Worm (Caenorhabditis elegans): ENCODE measurements around the gene rnp-5.

Gene rnp-5

DNA sequence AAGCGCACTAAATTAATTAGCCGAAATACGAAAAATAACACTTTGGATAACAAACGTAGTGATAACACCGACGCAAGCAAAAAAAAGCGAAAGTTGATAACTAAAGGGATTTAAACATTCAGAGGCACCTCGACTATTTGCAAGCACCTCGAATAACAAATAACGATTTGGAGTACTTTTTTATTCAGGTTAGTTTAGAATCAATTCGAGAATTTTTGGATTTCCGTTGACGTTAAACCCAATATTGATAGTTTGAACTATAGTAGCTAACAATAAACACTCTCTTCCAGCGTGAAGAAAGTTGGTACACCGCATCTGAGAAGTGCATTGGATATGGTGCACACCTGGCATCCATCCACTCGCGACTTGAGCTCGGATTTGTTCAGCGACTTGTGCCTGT, 28.5 kb downstream of the rnp-5 start:
- TF ChIP-seq ceh-45 (GFP tag; IDR thresholded peaks at IDR 0.05) (no peak), ceh-18 (tag; optimal IDR thresholded peaks at IDR 0.05) (no peak), che-1 (tag; optimal IDR thresholded peaks at IDR 0.05) (no peak), T23F11.4 (GFP tag; optimal IDR thresholded peaks at IDR 0.05) (no peak), zip-5 (tag; optimal IDR thresholded peaks at IDR 0.05) (no peak), ceh-22 (tag; optimal IDR thresholded peaks at IDR 0.05) (no peak), pat-9 (tag; optimal IDR thresholded peaks at IDR 0.05) (no peak), hlh-15 (tag; optimal IDR thresholded peaks at IDR 0.05) (no peak), rnt-1 (tag; optimal IDR thresholded peaks at IDR 0.05) (no peak), hlh-8 (tag; optimal IDR thresholded peaks at IDR 0.05) (no peak), nfya-1 (tag; optimal IDR thresholded peaks at IDR 0.05) (no peak)

DNA sequence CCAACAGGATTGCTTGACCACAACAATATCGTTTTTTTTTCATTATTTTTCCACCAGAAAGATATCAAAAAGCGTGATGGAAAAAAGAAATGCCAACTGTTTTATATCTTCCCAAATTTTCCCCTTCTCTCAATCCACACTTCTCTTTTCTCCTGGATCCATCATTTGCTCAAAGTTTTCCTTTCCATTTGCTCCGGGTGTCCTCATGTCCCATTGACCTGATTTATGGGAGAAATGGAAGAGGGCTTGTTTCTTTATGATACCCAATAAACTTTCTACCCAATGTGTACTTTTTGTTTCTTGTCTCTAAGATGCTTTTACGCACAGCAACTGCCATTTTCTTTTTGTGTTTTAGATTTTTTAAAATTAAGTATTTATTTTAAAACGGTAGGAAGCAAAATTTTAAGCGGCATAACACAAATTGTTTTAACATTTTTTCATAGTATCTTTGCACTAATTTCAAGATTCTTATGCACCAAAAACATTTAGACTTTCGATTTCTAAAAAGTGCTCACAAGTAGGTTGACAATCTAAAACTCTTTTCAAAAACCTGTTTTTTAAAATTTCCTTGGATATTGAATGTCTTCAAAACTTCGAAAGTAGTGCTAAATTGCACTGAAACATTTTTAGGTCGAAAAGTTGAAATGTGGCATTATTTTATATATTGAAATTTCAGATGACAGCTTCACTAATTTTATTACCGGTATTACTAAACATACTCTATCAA, 31.0 kb downstream of the rnp-5 start, which contains the start of gene clec-149:
TSS of gene clec-149 (plus strand) at position 677 of the 727 bp plus-strand sequence.
- TF ChIP-seq ttx-3 (tag; optimal IDR thresholded peaks at IDR 0.05) = no peak
- no peak for TF ChIP-seq pha-4 (tag; optimal IDR thresholded peaks at IDR 0.05)
- TF ChIP-seq Y22D7AL.16 (tag; optimal IDR thresholded peaks at IDR 0.05) = no peak
- TF ChIP-seq pax-1 (tag; optimal IDR thresholded peaks at IDR 0.05) = no peak
- no peak for TF ChIP-seq fkh-10 (GFP tag; optimal IDR thresholded peaks at IDR 0.05)
- TF ChIP-seq che-1 (tag; optimal IDR thresholded peaks at IDR 0.05) = no peak
- TF ChIP-seq ceh-18 (tag; optimal IDR thresholded peaks at IDR 0.05) = peak; percentile 28

ce11 chrIII:819313-819712, 34.4 kb downstream of the rnp-5 start:
- TF ChIP-seq ref-2 (tag; optimal IDR thresholded peaks at IDR 0.05) (no peak), che-1 (tag; optimal IDR thresholded peaks at IDR 0.05) (no peak), pag-3 (tag; optimal IDR thresholded peaks at IDR 0.05; ENCODE audit: borderline replicate concordance) (no peak), unc-42 (tag; optimal IDR thresholded peaks at IDR 0.05) (no peak), ceh-45 (GFP tag; IDR thresholded peaks at IDR 0.05) (no peak), pros-1 (tag; optimal IDR thresholded peaks at IDR 0.05) (no peak), ceh-2 (tag; optimal IDR thresholded peaks at IDR 0.05) (no peak), lim-6 (tag; optimal IDR thresholded peaks at IDR 0.05) (no peak)

ce11 chrIII:815845-816244, 37.9 kb downstream of the rnp-5 start, which contains the start of gene dac-1:
dac-1 (plus strand) TSS chrIII:816145.
- TF ChIP-seq F13H6.1 (tag; optimal IDR thresholded peaks at IDR 0.05) (no peak), tbx-2 (tag; optimal IDR thresholded peaks at IDR 0.05) (no peak), sox-2 (GFP tag; IDR thresholded peaks at IDR 0.05) (no peak), nhr-11 (tag; optimal IDR thresholded peaks at IDR 0.05) (no peak), ttx-3 (tag; optimal IDR thresholded peaks at IDR 0.05) (no peak), fkh-6 (tag; optimal IDR thresholded peaks at IDR 0.05) (no peak), odd-2 (tag; optimal IDR thresholded peaks at IDR 0.05) (no peak), ztf-16 (tag; optimal IDR thresholded peaks at IDR 0.05) (no peak), K02D7.2 (tag; optimal IDR thresholded peaks at IDR 0.05) (no peak), lin-11 (tag; optimal IDR thresholded peaks at IDR 0.05) (no peak)

DNA sequence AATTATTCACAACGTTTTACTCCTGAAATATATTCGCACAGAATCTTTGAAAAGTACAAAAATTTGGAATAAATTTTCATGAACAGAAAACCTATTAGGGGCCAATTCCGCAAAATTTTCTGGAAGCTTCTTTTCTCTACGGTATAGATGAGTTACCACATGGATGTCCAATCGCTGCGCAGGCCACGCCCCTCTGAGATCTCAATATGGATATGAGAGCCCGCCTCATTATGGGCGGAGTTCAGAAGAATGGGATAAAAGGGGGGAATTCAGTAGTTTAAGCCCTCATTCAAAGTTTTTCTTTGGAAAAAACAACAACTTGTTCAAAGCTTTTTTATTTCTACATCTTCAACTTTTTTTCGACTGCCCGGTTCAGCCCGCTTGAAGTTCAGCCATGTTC, 42.2 kb downstream of the rnp-5 start, which contains the start of gene daf-7:
TSS of gene daf-7 (plus strand) at position 301 of the 400 bp plus-strand sequence.
- TF ChIP-seq odd-2 (tag; optimal IDR thresholded peaks at IDR 0.05) = no peak
- no peak for TF ChIP-seq ama-1 (optimal IDR thresholded peaks at IDR 0.05)
